Worm (Caenorhabditis elegans) whole organism, mixed stage, embryonic: ENCODE measurements around the gene srh-125.
"Not testable (repeated sequence)": the region's sequence is repeated elsewhere in the genome, so short reads cannot be mapped to it uniquely, and the experiment has no call there.

Experiments
- M03D4.4 ChIP-seq: sonication (generic microtip); optimal IDR thresholded peaks from 2 replicates; lab custom pipeline; 2017; ENCODE audit warnings: mild to moderate bottlenecking, missing genetic modification characterization, missing compliant biosample characterization
- bed-3 ChIP-seq: fragments of 200-800 bp; sonication (Bioruptor generic); optimal IDR thresholded peaks from 3 replicates; lab custom pipeline; 2018; ENCODE audit warnings: mild to moderate bottlenecking, missing genetic modification characterization, moderate library complexity, missing compliant biosample characterization
- blmp-1 ChIP-seq: fragments of 150-350 bp; optimal IDR thresholded peaks from 2 replicates; lab custom pipeline; 2014; ENCODE audit warnings: missing biosample characterization, missing genetic modification characterization
- ceh-39 ChIP-seq: fragments of 150-350 bp; optimal IDR thresholded peaks from 2 replicates; lab custom pipeline; 2014; ENCODE audit warnings: missing biosample characterization, missing genetic modification characterization
- ceh-43 ChIP-seq: fragments of 200-800 bp; sonication (Bioruptor generic); optimal IDR thresholded peaks from 2 replicates; lab custom pipeline; 2018; ENCODE audit warnings: mild to moderate bottlenecking, missing genetic modification characterization, moderate library complexity, missing compliant biosample characterization
- ceh-83 ChIP-seq: fragments of 200-800 bp; sonication (Bioruptor generic); optimal IDR thresholded peaks from 2 replicates; lab custom pipeline; 2018; ENCODE audit warnings: mild to moderate bottlenecking, missing genetic modification characterization, missing compliant biosample characterization
- ces-1 ChIP-seq: fragments of 150-350 bp; optimal IDR thresholded peaks from 2 replicates; lab custom pipeline; 2014; ENCODE audit warnings: missing biosample characterization, missing genetic modification reagents, missing genetic modification characterization
- cnd-1 ChIP-seq: fragments of 200-800 bp; sonication (Bioruptor generic); optimal IDR thresholded peaks from 2 replicates; lab custom pipeline; 2018; ENCODE audit warnings: mild to moderate bottlenecking, missing genetic modification characterization, missing compliant biosample characterization
- drap-1 ChIP-seq: fragments of 200-800 bp; sonication (Bioruptor generic); optimal IDR thresholded peaks from 3 replicates; lab custom pipeline; 2018; ENCODE audit warnings: mild to moderate bottlenecking, missing genetic modification characterization, missing compliant biosample characterization
- elt-1 ChIP-seq: sonication (generic microtip); optimal IDR thresholded peaks from 2 replicates; lab custom pipeline; 2017; ENCODE audit warnings: missing genetic modification characterization, mild to moderate bottlenecking, missing compliant biosample characterization, antibody characterized with exemption, moderate library complexity, borderline replicate concordance; ENCODE audit not compliant: insufficient read depth
- elt-3 ChIP-seq: fragments of 150-350 bp; optimal IDR thresholded peaks from 2 replicates; lab custom pipeline; 2014; ENCODE audit warnings: missing biosample characterization, missing genetic modification characterization
- flh-1 ChIP-seq: fragments of 200-800 bp; sonication (Bioruptor generic); optimal IDR thresholded peaks from 2 replicates; lab custom pipeline; 2018; ENCODE audit warnings: mild to moderate bottlenecking, missing genetic modification characterization, moderate library complexity, missing compliant biosample characterization
- ham-2 ChIP-seq: fragments of 200-800 bp; sonication (Bioruptor generic); optimal IDR thresholded peaks from 2 replicates; lab custom pipeline; 2018; ENCODE audit warnings: mild to moderate bottlenecking, missing genetic modification characterization, missing compliant biosample characterization
- hlh-1 ChIP-seq: fragments of 150-350 bp; optimal IDR thresholded peaks from 2 replicates; lab custom pipeline; 2014; ENCODE audit warnings: missing biosample characterization, missing genetic modification reagents, missing genetic modification characterization
- lin-13 ChIP-seq: fragments of 150-350 bp; optimal IDR thresholded peaks from 2 replicates; lab custom pipeline; 2014; ENCODE audit warnings: missing biosample characterization, missing genetic modification characterization
- lin-32 ChIP-seq: fragments of 200-800 bp; sonication (Bioruptor generic); optimal IDR thresholded peaks from 2 replicates; lab custom pipeline; 2018; ENCODE audit warnings: mild to moderate bottlenecking, missing genetic modification characterization, missing compliant biosample characterization
- lsy-2 ChIP-seq: fragments of 150-350 bp; optimal IDR thresholded peaks from 2 replicates; lab custom pipeline; 2014; ENCODE audit warnings: missing biosample characterization, missing genetic modification characterization
- mab-5 ChIP-seq: fragments of 150-350 bp; optimal IDR thresholded peaks from 2 replicates; lab custom pipeline; 2014; ENCODE audit warnings: missing biosample characterization, missing genetic modification characterization
- mep-1 ChIP-seq: fragments of 150-350 bp; optimal IDR thresholded peaks from 2 replicates; lab custom pipeline; 2017; ENCODE audit warnings: missing biosample characterization, missing genetic modification reagents, missing genetic modification characterization, inconsistent platforms
- nhr-12 ChIP-seq: fragments of 150-350 bp; optimal IDR thresholded peaks from 2 replicates; lab custom pipeline; 2014; ENCODE audit warnings: missing biosample characterization, missing genetic modification characterization
- nhr-2 ChIP-seq: fragments of 150-350 bp; optimal IDR thresholded peaks from 2 replicates; lab custom pipeline; 2014; ENCODE audit warnings: missing biosample characterization, missing genetic modification characterization
- nhr-237 ChIP-seq: fragments of 150-350 bp; optimal IDR thresholded peaks from 2 replicates; lab custom pipeline; 2014; ENCODE audit warnings: missing biosample characterization, missing genetic modification characterization
- nhr-28 ChIP-seq: fragments of 150-350 bp; optimal IDR thresholded peaks from 2 replicates; lab custom pipeline; 2014; ENCODE audit warnings: missing biosample characterization, missing genetic modification characterization
- nhr-76 ChIP-seq: sonication (generic microtip); optimal IDR thresholded peaks from 2 replicates; lab custom pipeline; 2017; ENCODE audit warnings: missing biosample characterization, missing genetic modification characterization
- snpc-4 ChIP-seq: fragments of 150-350 bp; optimal IDR thresholded peaks from 2 replicates; lab custom pipeline; 2014; ENCODE audit warnings: missing biosample characterization, missing genetic modification characterization
- sptf-1 ChIP-seq: sonication (generic microtip); optimal IDR thresholded peaks from 2 replicates; lab custom pipeline; 2017; ENCODE audit warnings: mild to moderate bottlenecking, missing genetic modification characterization, moderate library complexity, missing compliant biosample characterization
- unc-120 ChIP-seq: sonication (generic microtip); optimal IDR thresholded peaks from 2 replicates; lab custom pipeline; 2017; ENCODE audit warnings: missing genetic modification characterization, missing compliant biosample characterization; ENCODE audit not compliant: poor library complexity, severe bottlenecking
- unc-39 ChIP-seq: fragments of 150-350 bp; optimal IDR thresholded peaks from 2 replicates; lab custom pipeline; 2014; ENCODE audit warnings: missing biosample characterization, missing genetic modification characterization
- unc-62 ChIP-seq: fragments of 150-350 bp; optimal IDR thresholded peaks from 2 replicates; lab custom pipeline; 2014; ENCODE audit warnings: missing biosample characterization, missing genetic modification reagents, missing genetic modification characterization
- zip-8 ChIP-seq: fragments of 150-350 bp; optimal IDR thresholded peaks from 2 replicates; lab custom pipeline; 2014; ENCODE audit warnings: missing biosample characterization, missing genetic modification characterization
- ztf-11 ChIP-seq: fragments of 150-350 bp; optimal IDR thresholded peaks from 2 replicates; lab custom pipeline; 2014; ENCODE audit warnings: missing biosample characterization, missing genetic modification characterization

srh-125 gene

DNA sequence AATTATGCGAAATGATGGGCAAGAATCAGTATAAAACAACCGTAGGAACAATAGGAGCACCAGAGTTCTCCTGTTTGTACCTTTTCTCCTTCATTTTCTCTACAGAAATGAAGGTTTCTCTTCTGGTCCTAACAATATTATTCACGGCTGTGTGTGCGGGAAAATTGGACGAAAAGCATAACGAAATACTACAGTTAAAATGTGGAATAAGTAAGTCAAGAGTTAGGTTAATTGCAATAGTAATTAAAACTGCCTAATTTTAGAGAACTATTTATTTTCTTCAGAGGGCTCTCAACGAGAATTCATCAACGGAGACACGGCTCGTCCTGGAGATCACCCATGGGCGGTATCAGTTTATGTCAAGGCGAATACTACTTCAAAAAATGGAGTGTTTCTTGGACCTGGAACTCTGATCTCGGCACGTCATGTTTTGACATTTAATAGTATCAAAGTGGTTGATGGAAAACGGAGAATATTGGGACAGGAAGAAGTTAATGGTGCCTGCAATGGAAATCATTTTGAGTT is 27.3 kb downstream of the srh-125 start, which contains the start of gene try-12:
try-12 (plus strand) TSS at position 51 of the 525 bp plus-strand sequence.
- no peak for TF ChIP-seq unc-62 (GFP tag; lab: Kevin White, UChicago)
- no peak for TF ChIP-seq ceh-39 (tag; lab: Kevin White, UChicago)
- no peak for TF ChIP-seq ztf-11 (tag; lab: Kevin White, UChicago)
- TF ChIP-seq zip-8 (tag; lab: Kevin White, UChicago), result no peak
- no peak for TF ChIP-seq flh-1 (GFP tag; lab: Kevin White, UChicago)
- no peak for TF ChIP-seq lsy-2
- no peak for TF ChIP-seq sptf-1 (tag; lab: Kevin White, UChicago)
- TF ChIP-seq ham-2, result no peak
- TF ChIP-seq ces-1 (GFP tag; lab: Kevin White, UChicago), result no peak
- no peak for TF ChIP-seq M03D4.4 (tag; lab: Kevin White, UChicago)
- no peak for TF ChIP-seq unc-120 (tag; lab: Kevin White, UChicago)
- TF ChIP-seq elt-3 (tag; lab: Kevin White, UChicago), result no peak
- no peak for TF ChIP-seq nhr-2

DNA sequence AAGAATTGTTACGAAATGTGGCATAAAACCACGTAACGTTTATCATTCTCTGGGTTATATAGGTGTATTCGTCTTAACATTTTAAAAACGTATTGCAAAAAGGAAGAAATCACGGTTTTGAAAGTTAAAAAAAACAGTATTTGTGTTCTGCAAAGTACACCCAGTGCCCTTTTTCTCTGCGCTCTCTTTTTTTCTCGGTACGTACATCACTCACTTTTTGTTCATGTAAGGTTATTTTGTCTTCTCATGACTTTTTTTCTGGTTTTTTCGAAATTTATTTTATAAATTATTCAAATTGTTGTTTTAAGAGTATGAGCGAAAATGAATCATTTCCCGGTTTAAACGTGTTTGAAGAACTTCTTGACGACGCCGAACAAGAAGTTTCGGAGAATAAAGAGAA is 29.7 kb downstream of the srh-125 start, which contains the start of gene F25E5.5:
F25E5.5 (plus strand) TSS at position 301 of the 400 bp plus-strand sequence.
- TF ChIP-seq snpc-4 (tag; lab: Kevin White, UChicago), result no peak
- TF ChIP-seq unc-62 (GFP tag; lab: Kevin White, UChicago), result no peak
- TF ChIP-seq mab-5 (tag; lab: Kevin White, UChicago), result no peak
- TF ChIP-seq M03D4.4 (tag; lab: Kevin White, UChicago), result no peak
- no peak for TF ChIP-seq nhr-28
- no peak for TF ChIP-seq hlh-1 (tag; lab: Kevin White, UChicago)
- no peak for TF ChIP-seq lin-13 (tag; lab: Kevin White, UChicago)
- TF ChIP-seq ceh-83, result no peak
- no peak for TF ChIP-seq nhr-237 (tag; lab: Kevin White, UChicago)
- TF ChIP-seq lin-32 (GFP tag; lab: Kevin White, UChicago), result no peak
- no peak for TF ChIP-seq elt-1 (tag; lab: Kevin White, UChicago)
- no peak for TF ChIP-seq elt-3 (tag; lab: Kevin White, UChicago)
- TF ChIP-seq ztf-11 (tag; lab: Kevin White, UChicago), result no peak
- TF ChIP-seq ceh-43 (GFP tag; lab: Kevin White, UChicago), result no peak
- no peak for TF ChIP-seq lsy-2
- no peak for TF ChIP-seq unc-120 (tag; lab: Kevin White, UChicago)
- TF ChIP-seq nhr-76 (tag; lab: Kevin White, UChicago), result no peak
- no peak for TF ChIP-seq unc-39 (tag; lab: Kevin White, UChicago)
- no peak for TF ChIP-seq mep-1 (tag; lab: Kevin White, UChicago)
- TF ChIP-seq drap-1, result no peak

DNA sequence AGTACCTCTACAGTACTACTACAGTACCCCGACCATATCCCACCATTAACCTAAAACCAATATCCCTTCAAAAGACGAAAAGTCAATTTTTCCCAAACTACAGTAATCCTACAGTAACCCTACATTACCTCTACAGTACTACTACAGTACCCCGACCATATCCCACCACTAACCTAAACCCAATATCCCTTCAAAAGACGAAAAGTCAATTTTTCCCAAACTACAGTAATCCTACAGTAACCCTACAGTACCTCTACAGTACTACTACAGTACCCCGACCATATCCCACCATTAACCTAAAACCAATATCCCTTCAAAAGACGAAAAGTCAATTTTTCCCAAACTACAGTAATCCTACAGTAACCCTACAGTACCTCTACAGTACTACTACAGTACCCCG is 32.3 kb downstream of the srh-125 start, which contains the start of gene nhr-141:
nhr-141 (plus strand) TSS at position 331 of the 400 bp plus-strand sequence.
- TF ChIP-seq ceh-43 (GFP tag; lab: Kevin White, UChicago); lin-13 (tag; lab: Kevin White, UChicago); ceh-39 (tag; lab: Kevin White, UChicago): not testable (repeated sequence)

DNA sequence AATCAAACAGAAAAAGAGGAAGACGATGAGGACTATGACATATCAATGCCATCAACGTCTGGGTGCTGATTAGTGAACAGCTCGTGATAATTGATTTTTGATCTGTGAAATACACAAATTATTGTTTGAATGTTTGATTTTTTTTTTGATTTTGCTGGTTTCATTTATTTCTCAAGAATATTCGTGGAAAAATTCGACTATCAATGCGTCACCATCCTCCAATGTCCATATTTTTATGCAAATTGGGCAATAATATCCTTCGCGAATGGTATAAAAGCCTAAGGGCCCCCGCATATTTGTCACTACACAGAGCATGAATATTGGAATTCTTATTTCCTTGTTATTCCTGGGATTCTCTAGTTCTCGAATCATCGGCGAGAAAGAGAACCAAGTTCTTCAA is 36.9 kb downstream of the srh-125 start, which contains the start of gene try-13:
try-13 (plus strand) TSS at position 301 of the 400 bp plus-strand sequence.
- TF ChIP-seq nhr-12 (tag; lab: Kevin White, UChicago), result no peak
- TF ChIP-seq ceh-83, result no peak
- no peak for TF ChIP-seq nhr-2
- no peak for TF ChIP-seq ceh-39 (tag; lab: Kevin White, UChicago)
- TF ChIP-seq lin-32 (GFP tag; lab: Kevin White, UChicago), result no peak
- no peak for TF ChIP-seq nhr-76 (tag; lab: Kevin White, UChicago)
- no peak for TF ChIP-seq mab-5 (tag; lab: Kevin White, UChicago)
- no peak for TF ChIP-seq ceh-43 (GFP tag; lab: Kevin White, UChicago)
- TF ChIP-seq bed-3 (GFP tag; lab: Kevin White, UChicago), result no peak
- no peak for TF ChIP-seq blmp-1
- TF ChIP-seq cnd-1, result no peak
- no peak for TF ChIP-seq ham-2
- no peak for TF ChIP-seq sptf-1 (tag; lab: Kevin White, UChicago)

DNA sequence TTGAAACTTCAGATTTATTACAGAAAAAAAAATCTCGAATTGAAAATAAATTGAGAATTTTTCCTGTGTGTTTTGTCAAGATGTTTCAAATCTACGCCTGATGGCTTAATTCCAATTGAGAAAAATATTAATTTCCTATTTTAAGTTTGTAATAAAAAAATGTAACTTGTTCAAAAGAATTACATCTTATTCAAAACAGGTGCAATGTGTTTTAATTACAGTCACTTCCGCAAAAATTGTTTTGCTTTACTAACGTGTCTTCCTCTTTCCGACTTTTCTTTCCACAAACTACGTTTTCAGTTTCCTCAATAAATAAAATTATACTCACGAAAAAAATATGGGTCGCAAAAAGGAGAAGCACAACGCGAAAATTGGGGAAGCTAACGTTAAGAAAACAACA is 38.7 kb downstream of the srh-125 start, which contains the start of gene F25E5.16:
F25E5.16 (plus strand) TSS at position 301 of the 400 bp plus-strand sequence.
- TF ChIP-seq nhr-28 (no peak), ztf-11 (tag; lab: Kevin White, UChicago) (no peak), elt-1 (tag; lab: Kevin White, UChicago) (no peak), cnd-1 (no peak), zip-8 (tag; lab: Kevin White, UChicago) (no peak), M03D4.4 (tag; lab: Kevin White, UChicago) (no peak), ceh-39 (tag; lab: Kevin White, UChicago) (no peak), ceh-43 (GFP tag; lab: Kevin White, UChicago) (no peak)
